Fruit fly (Drosophila melanogaster) whole organism, prepupa: Measurements from ENCODE around the gene CG33647.

Experiments
- CG10669 ChIP-seq: fragments of 200-800 bp; sonication (Bioruptor generic); optimal IDR thresholded peaks from 3 replicates; lab custom pipeline; 2018; ENCODE audit warnings: missing biosample characterization, mild to moderate bottlenecking, missing genetic modification characterization, moderate library complexity
- CG11294 ChIP-seq: fragments of 200-800 bp; sonication (Bioruptor generic); IDR thresholded peaks from 2 replicates; pipeline ENCODE4 v1.3.6; 2022; ENCODE audit warnings: missing biosample characterization, missing genetic modification characterization
- CG15336 ChIP-seq: fragments of 200-800 bp; sonication (Bioruptor generic); IDR thresholded peaks from 2 replicates; pipeline ENCODE4 v1.3.6; 2022; ENCODE audit warnings: missing biosample characterization, missing genetic modification characterization
- CG3032 ChIP-seq: fragments of 200-800 bp; optimal IDR thresholded peaks from 2 replicates; lab custom pipeline; 2019; ENCODE audit warnings: missing biosample characterization, mild to moderate bottlenecking, missing genetic modification characterization, moderate library complexity
- CG32006 ChIP-seq: fragments of 200-800 bp; sonication (Bioruptor generic); optimal IDR thresholded peaks from 3 replicates; lab custom pipeline; 2017; ENCODE audit warnings: missing biosample characterization, mild to moderate bottlenecking, missing genetic modification characterization
- CG34406 ChIP-seq: fragments of 200-800 bp; sonication (Bioruptor generic); optimal IDR thresholded peaks from 3 replicates; lab custom pipeline; 2016; ENCODE audit warnings: missing biosample characterization, missing genetic modification characterization
- CG3919 ChIP-seq: fragments of 200-800 bp; sonication (Bioruptor generic); optimal IDR thresholded peaks from 3 replicates; lab custom pipeline; 2016; ENCODE audit warnings: missing biosample characterization, missing genetic modification characterization
- CG4318 ChIP-seq: fragments of 200-800 bp; sonication (Bioruptor generic); optimal IDR thresholded peaks from 3 replicates; lab custom pipeline; 2017; ENCODE audit warnings: missing biosample characterization, mild to moderate bottlenecking, missing genetic modification characterization
- CG6163 ChIP-seq: fragments of 200-800 bp; sonication (Bioruptor generic); IDR thresholded peaks from 3 replicates; pipeline ENCODE4 v1.3.6; 2022; ENCODE audit warnings: missing biosample characterization, missing genetic modification characterization
- CG6792 ChIP-seq: fragments of 200-800 bp; sonication (Bioruptor generic); optimal IDR thresholded peaks from 3 replicates; lab custom pipeline; 2016; ENCODE audit warnings: missing biosample characterization, missing genetic modification characterization
- CG6808 ChIP-seq: fragments of 200-800 bp; sonication (Bioruptor generic); optimal IDR thresholded peaks from 3 replicates; lab custom pipeline; 2017; ENCODE audit warnings: missing biosample characterization, missing genetic modification characterization, mild to moderate bottlenecking, moderate library complexity, missing genetic modification reagents
- CG6854 ChIP-seq: fragments of 200-800 bp; sonication (Bioruptor generic); optimal IDR thresholded peaks from 2 replicates; lab custom pipeline; 2017; ENCODE audit warnings: missing biosample characterization, mild to moderate bottlenecking, missing genetic modification characterization
- CG7368 ChIP-seq: fragments of 200-800 bp; sonication (Bioruptor generic); optimal IDR thresholded peaks from 3 replicates; lab custom pipeline; 2016; ENCODE audit warnings: missing biosample characterization, missing genetic modification characterization
- CG8119 ChIP-seq: fragments of 200-800 bp; sonication (Bioruptor generic); IDR thresholded peaks from 3 replicates; pipeline ENCODE4 v1.3.6; 2022; ENCODE audit warnings: missing biosample characterization, missing genetic modification characterization
- CG8319 ChIP-seq: fragments of 200-800 bp; sonication (Bioruptor generic); optimal IDR thresholded peaks from 3 replicates; lab custom pipeline; 2016; ENCODE audit warnings: missing biosample characterization, missing genetic modification characterization
- CG8632 ChIP-seq: fragments of 200-800 bp; sonication (Bioruptor generic); optimal IDR thresholded peaks from 3 replicates; lab custom pipeline; 2016; ENCODE audit warnings: missing biosample characterization, missing genetic modification characterization
- Eip78C ChIP-seq: fragments of 200-800 bp; sonication (Bioruptor generic); peaks from one replicate; lab custom pipeline; 2016; ENCODE audit warnings: missing biosample characterization, missing genetic modification characterization
- Ets21C ChIP-seq: fragments of 200-800 bp; sonication (Bioruptor generic); optimal IDR thresholded peaks from 3 replicates; lab custom pipeline; 2016; ENCODE audit warnings: missing biosample characterization, missing genetic modification characterization
- Ets96B ChIP-seq: fragments of 200-800 bp; optimal IDR thresholded peaks from 2 replicates; lab custom pipeline; 2019; ENCODE audit warnings: missing biosample characterization, mild to moderate bottlenecking, missing genetic modification characterization, moderate library complexity
- Hr38 ChIP-seq: sonication (Bioruptor generic); optimal IDR thresholded peaks from 2 replicates; lab custom pipeline; 2016; ENCODE audit warnings: missing biosample characterization, missing genetic modification characterization
- Hr4 ChIP-seq: fragments of 200-800 bp; sonication (Bioruptor generic); optimal IDR thresholded peaks from 3 replicates; lab custom pipeline; 2016; ENCODE audit warnings: missing biosample characterization, missing genetic modification characterization
- Lpt ChIP-seq: fragments of 200-800 bp; sonication (Bioruptor generic); optimal IDR thresholded peaks from 3 replicates; lab custom pipeline; 2016; ENCODE audit warnings: missing biosample characterization, missing genetic modification characterization
- Met ChIP-seq: fragments of 200-800 bp; sonication (Bioruptor generic); optimal IDR thresholded peaks from 3 replicates; lab custom pipeline; 2016; ENCODE audit warnings: missing biosample characterization, missing genetic modification characterization
- OdsH ChIP-seq: fragments of 200-800 bp; sonication (Bioruptor generic); optimal IDR thresholded peaks from 3 replicates; lab custom pipeline; 2016; ENCODE audit warnings: missing biosample characterization, missing genetic modification characterization
- Smox ChIP-seq: fragments of 200-800 bp; sonication (Bioruptor generic); optimal IDR thresholded peaks from 3 replicates; lab custom pipeline; 2016; ENCODE audit warnings: missing biosample characterization, missing genetic modification characterization
- Sox102F ChIP-seq: fragments of 200-800 bp; sonication (Bioruptor generic); optimal IDR thresholded peaks from 2 replicates; lab custom pipeline; 2016; ENCODE audit warnings: missing biosample characterization, mild to moderate bottlenecking, missing genetic modification characterization
- Sox14 ChIP-seq: fragments of 200-800 bp; sonication (Bioruptor generic); optimal IDR thresholded peaks from 3 replicates; lab custom pipeline; 2016; ENCODE audit warnings: missing biosample characterization, missing genetic modification characterization
- achi ChIP-seq: fragments of 200-800 bp; sonication (Bioruptor generic); optimal IDR thresholded peaks from 3 replicates; lab custom pipeline; 2016; ENCODE audit warnings: missing biosample characterization, missing genetic modification characterization
- dac ChIP-seq: fragments of 200-800 bp; sonication (Bioruptor generic); optimal IDR thresholded peaks from 2 replicates; lab custom pipeline; 2017; ENCODE audit warnings: missing biosample characterization, mild to moderate bottlenecking, missing genetic modification characterization
- dsx ChIP-seq: fragments of 200-800 bp; optimal IDR thresholded peaks from 3 replicates; lab custom pipeline; 2019; ENCODE audit warnings: missing biosample characterization, mild to moderate bottlenecking, missing genetic modification characterization, moderate library complexity; ENCODE audit not compliant: poor library complexity, severe bottlenecking
- eg ChIP-seq: fragments of 200-800 bp; sonication (Bioruptor generic); IDR thresholded peaks from 3 replicates; pipeline ENCODE4 v1.3.6; 2022; ENCODE audit warnings: missing biosample characterization, missing genetic modification characterization
- fd59A ChIP-seq: fragments of 200-800 bp; sonication (Bioruptor generic); optimal IDR thresholded peaks from 2 replicates; lab custom pipeline; 2017; ENCODE audit warnings: missing biosample characterization, mild to moderate bottlenecking, missing genetic modification characterization, missing genetic modification reagents
- fd85E ChIP-seq: fragments of 200-800 bp; sonication (Bioruptor generic); optimal IDR thresholded peaks from 3 replicates; lab custom pipeline; 2016; ENCODE audit warnings: missing biosample characterization, missing genetic modification characterization
- fkh ChIP-seq: fragments of 200-800 bp; sonication (Bioruptor generic); optimal IDR thresholded peaks from 3 replicates; lab custom pipeline; 2017; ENCODE audit warnings: missing biosample characterization, mild to moderate bottlenecking, missing genetic modification characterization, moderate library complexity
- spab ChIP-seq: fragments of 200-800 bp; sonication (Bioruptor generic); optimal IDR thresholded peaks from 2 replicates; lab custom pipeline; 2017; ENCODE audit warnings: missing biosample characterization, mild to moderate bottlenecking, missing genetic modification characterization, missing genetic modification reagents
- svp ChIP-seq: fragments of 200-800 bp; sonication (Bioruptor generic); peaks from one replicate; lab custom pipeline; 2016; ENCODE audit warnings: missing biosample characterization, missing genetic modification characterization

CG33647 gene

DNA sequence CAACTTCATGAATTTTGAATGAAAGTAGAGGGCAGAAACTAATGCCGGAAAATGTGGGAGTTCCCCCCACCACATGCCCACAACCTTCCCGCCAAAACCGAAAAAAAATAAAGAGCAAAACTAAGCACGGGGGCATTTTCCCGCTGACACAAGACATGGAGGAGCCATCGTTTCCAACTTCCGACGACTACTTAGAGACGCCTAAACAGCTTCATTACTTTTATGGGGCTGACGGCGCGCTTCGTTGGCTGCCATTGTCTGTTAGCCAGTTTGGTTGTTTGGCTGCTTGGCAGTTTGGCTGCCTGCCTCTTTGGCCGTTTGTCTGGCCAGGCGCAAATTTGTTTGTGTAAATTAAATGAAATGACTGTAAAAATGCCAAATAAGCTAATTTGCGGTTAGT, 21.9 kb upstream of the CG33647 start:
- TF ChIP-seq Sox102F (no peak), Sox14 (no peak), CG7368 (GFP tag; lab: Kevin White, UChicago) (no peak), CG6854 (GFP tag; lab: Kevin White, UChicago) (no peak), CG6792 (GFP tag; lab: Kevin White, UChicago) (no peak)

DNA sequence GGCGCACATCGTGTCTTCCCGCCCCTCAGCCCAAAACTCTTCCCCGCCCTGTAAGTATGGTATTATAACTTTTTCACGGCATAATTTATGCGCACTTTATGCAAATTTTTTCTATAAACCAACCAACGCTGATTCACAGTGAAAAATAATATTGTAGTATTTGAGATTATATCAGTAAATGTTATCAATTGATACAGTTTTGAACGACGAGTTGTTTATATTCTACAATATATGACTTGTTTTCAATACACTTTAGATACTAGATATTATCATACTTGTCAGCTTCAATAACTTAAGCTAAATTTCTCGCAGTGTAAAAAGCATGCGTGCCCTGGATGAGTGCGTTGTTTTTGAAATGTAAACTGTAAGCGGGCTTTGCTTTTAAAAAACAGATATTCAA, 19.8 kb upstream of the CG33647 start:
- no peak for TF ChIP-seq CG10669 (GFP tag; lab: Kevin White, UChicago)
- peak; percentile 24 for TF ChIP-seq CG3032
- no peak for TF ChIP-seq fkh
- TF ChIP-seq CG3919 (GFP tag; lab: Kevin White, UChicago), result peak; percentile 14
- TF ChIP-seq Eip78C (GFP tag; lab: Kevin White, UChicago), result peak; percentile 44
- TF ChIP-seq Ets21C (GFP tag; lab: Kevin White, UChicago), result no peak
- no peak for TF ChIP-seq Met (GFP tag; lab: Kevin White, UChicago)
- peak; percentile 5 for TF ChIP-seq svp (GFP tag; lab: Kevin White, UChicago)
- TF ChIP-seq fd59A (GFP tag; lab: Kevin White, UChicago), result no peak
- TF ChIP-seq eg (GFP tag; lab: Robert Waterston, UW), result 0 out of 3 replicates have a peak, but pooled peaks have one; percentile 20
- TF ChIP-seq Hr4 (GFP tag; lab: Kevin White, UChicago), result peak; percentile 2
- peak; percentile 8 for TF ChIP-seq Ets96B (tag; lab: Kevin White, UChicago)
- no peak for TF ChIP-seq dac
- TF ChIP-seq CG32006 (GFP tag; lab: Kevin White, UChicago), result peak; percentile 24
- TF ChIP-seq, all 60 proteins: peak for 8

dm6 chr3L:19221455-19221854, 14.7 kb upstream of the CG33647 start:
- TF ChIP-seq fd85E (GFP tag; lab: Kevin White, UChicago), result no peak
- peak; percentile 38 for TF ChIP-seq fkh
- TF ChIP-seq CG8319, result peak; percentile 16
- no peak for TF ChIP-seq CG6163 (GFP tag; lab: Robert Waterston, UW)

dm6 chr3L:19225687-19226086, 10.5 kb upstream of the CG33647 start:
- no peak for TF ChIP-seq svp (GFP tag; lab: Kevin White, UChicago)
- no peak for TF ChIP-seq Sox14
- TF ChIP-seq CG15336 (GFP tag; lab: Robert Waterston, UW), result no peak
- no peak for TF ChIP-seq CG6792 (GFP tag; lab: Kevin White, UChicago)
- TF ChIP-seq CG11294, result no peak
- TF ChIP-seq OdsH (GFP tag; lab: Kevin White, UChicago), result no peak
- TF ChIP-seq Met (GFP tag; lab: Kevin White, UChicago), result no peak
- TF ChIP-seq Sox102F, result no peak
- no peak for TF ChIP-seq CG10669 (GFP tag; lab: Kevin White, UChicago)
- TF ChIP-seq CG34406 (GFP tag; lab: Kevin White, UChicago), result no peak
- TF ChIP-seq Ets96B (tag; lab: Kevin White, UChicago), result no peak
- no peak for TF ChIP-seq CG6163 (GFP tag; lab: Robert Waterston, UW)
- no peak for TF ChIP-seq Hr38 (GFP tag; lab: Kevin White, UChicago)
- TF ChIP-seq CG8119 (GFP tag; lab: Robert Waterston, UW), result no peak
- TF ChIP-seq Lpt (GFP tag; lab: Kevin White, UChicago), result no peak
- no peak for TF ChIP-seq dac
- TF ChIP-seq fd59A (GFP tag; lab: Kevin White, UChicago), result no peak
- TF ChIP-seq eg (GFP tag; lab: Robert Waterston, UW), result no peak
- no peak for TF ChIP-seq CG8632 (GFP tag; lab: Kevin White, UChicago)

DNA sequence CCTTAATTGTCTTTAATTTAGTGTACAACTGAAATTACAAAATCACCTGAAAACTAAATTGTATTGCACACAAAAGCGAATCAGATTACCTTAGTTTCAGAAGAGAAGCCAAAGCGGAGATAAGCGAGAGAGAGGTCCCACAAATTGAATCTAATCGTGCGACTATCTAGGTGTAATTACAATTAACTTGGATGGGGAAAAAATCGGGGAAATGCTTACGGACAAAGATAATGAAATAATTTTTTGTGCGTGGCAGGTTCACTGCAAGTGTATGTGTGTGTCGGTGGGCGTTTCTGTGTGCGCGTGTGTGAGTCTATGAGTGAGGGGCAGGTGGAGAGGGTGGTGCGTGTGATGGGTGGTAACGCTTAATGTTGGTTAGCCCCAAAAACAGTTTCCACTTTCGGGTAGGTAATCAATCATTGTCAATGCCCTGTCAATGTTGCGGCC, 7.8 kb upstream of the CG33647 start:
- TF ChIP-seq spab (GFP tag; lab: Kevin White, UChicago) (no peak), CG34406 (GFP tag; lab: Kevin White, UChicago) (no peak), achi (GFP tag; lab: Kevin White, UChicago) (no peak), Met (GFP tag; lab: Kevin White, UChicago) (no peak), Smox (GFP tag; lab: Kevin White, UChicago) (no peak), svp (GFP tag; lab: Kevin White, UChicago) (no peak), dsx (GFP tag; lab: Kevin White, UChicago) (no peak), dac (no peak), CG8319 (no peak), fd59A (GFP tag; lab: Kevin White, UChicago) (no peak), CG8119 (GFP tag; lab: Robert Waterston, UW) (no peak), CG6808 (no peak), CG10669 (GFP tag; lab: Kevin White, UChicago) (no peak), CG4318 (GFP tag; lab: Kevin White, UChicago) (no peak), Lpt (GFP tag; lab: Kevin White, UChicago) (no peak), CG6163 (GFP tag; lab: Robert Waterston, UW) (no peak)
